Fruit fly (Drosophila melanogaster) whole organism, prepupa: ENCODE data around the gene Pfas.

ENCODE experiments used
- Blimp-1 ChIP-seq: fragments of 200-800 bp; sonication (Bioruptor generic); optimal IDR thresholded peaks from 3 replicates; lab custom pipeline; 2017; ENCODE audit warnings: missing biosample characterization, missing genetic modification characterization, mild to moderate bottlenecking, moderate library complexity, missing genetic modification reagents
- CG10669 ChIP-seq: fragments of 200-800 bp; sonication (Bioruptor generic); optimal IDR thresholded peaks from 3 replicates; lab custom pipeline; 2018; ENCODE audit warnings: missing biosample characterization, mild to moderate bottlenecking, missing genetic modification characterization, moderate library complexity
- CG11294 ChIP-seq: fragments of 200-800 bp; sonication (Bioruptor generic); IDR thresholded peaks from 2 replicates; pipeline ENCODE4 v1.3.6; 2022; ENCODE audit warnings: missing biosample characterization, missing genetic modification characterization
- CG11762 ChIP-seq: fragments of 200-800 bp; sonication (Bioruptor generic); optimal IDR thresholded peaks from 3 replicates; lab custom pipeline; 2016; ENCODE audit warnings: missing biosample characterization, missing genetic modification characterization; ENCODE audit not compliant: insufficient read depth
- CG11902 ChIP-seq: fragments of 200-800 bp; sonication (Bioruptor generic); optimal IDR thresholded peaks from 3 replicates; lab custom pipeline; 2016; ENCODE audit warnings: missing biosample characterization, missing genetic modification characterization
- CG15336 ChIP-seq: fragments of 200-800 bp; sonication (Bioruptor generic); IDR thresholded peaks from 2 replicates; pipeline ENCODE4 v1.3.6; 2022; ENCODE audit warnings: missing biosample characterization, missing genetic modification characterization
- CG16779 ChIP-seq: fragments of 200-800 bp; sonication (Bioruptor generic); optimal IDR thresholded peaks from 3 replicates; lab custom pipeline; 2017; ENCODE audit warnings: missing biosample characterization, mild to moderate bottlenecking, missing genetic modification characterization
- CG3032 ChIP-seq: fragments of 200-800 bp; optimal IDR thresholded peaks from 2 replicates; lab custom pipeline; 2019; ENCODE audit warnings: missing biosample characterization, mild to moderate bottlenecking, missing genetic modification characterization, moderate library complexity
- CG31627 ChIP-seq: fragments of 200-800 bp; sonication (Bioruptor generic); optimal IDR thresholded peaks from 3 replicates; lab custom pipeline; 2016; ENCODE audit warnings: missing biosample characterization, missing genetic modification characterization
- CG34406 ChIP-seq: fragments of 200-800 bp; sonication (Bioruptor generic); optimal IDR thresholded peaks from 3 replicates; lab custom pipeline; 2016; ENCODE audit warnings: missing biosample characterization, missing genetic modification characterization
- CG3919 ChIP-seq: fragments of 200-800 bp; sonication (Bioruptor generic); optimal IDR thresholded peaks from 3 replicates; lab custom pipeline; 2016; ENCODE audit warnings: missing biosample characterization, missing genetic modification characterization
- CG4318 ChIP-seq: fragments of 200-800 bp; sonication (Bioruptor generic); optimal IDR thresholded peaks from 3 replicates; lab custom pipeline; 2017; ENCODE audit warnings: missing biosample characterization, mild to moderate bottlenecking, missing genetic modification characterization
- CG6276 ChIP-seq: fragments of 200-800 bp; sonication (Bioruptor generic); optimal IDR thresholded peaks from 2 replicates; lab custom pipeline; 2017; ENCODE audit warnings: missing biosample characterization, mild to moderate bottlenecking, missing genetic modification characterization
- CG6808 ChIP-seq: fragments of 200-800 bp; sonication (Bioruptor generic); optimal IDR thresholded peaks from 3 replicates; lab custom pipeline; 2017; ENCODE audit warnings: missing biosample characterization, missing genetic modification characterization, mild to moderate bottlenecking, moderate library complexity, missing genetic modification reagents
- CG7368 ChIP-seq: fragments of 200-800 bp; sonication (Bioruptor generic); optimal IDR thresholded peaks from 3 replicates; lab custom pipeline; 2016; ENCODE audit warnings: missing biosample characterization, missing genetic modification characterization
- CG8319 ChIP-seq: fragments of 200-800 bp; sonication (Bioruptor generic); optimal IDR thresholded peaks from 3 replicates; lab custom pipeline; 2016; ENCODE audit warnings: missing biosample characterization, missing genetic modification characterization
- CG8632 ChIP-seq: fragments of 200-800 bp; sonication (Bioruptor generic); optimal IDR thresholded peaks from 3 replicates; lab custom pipeline; 2016; ENCODE audit warnings: missing biosample characterization, missing genetic modification characterization
- Eip78C ChIP-seq: fragments of 200-800 bp; sonication (Bioruptor generic); peaks from one replicate; lab custom pipeline; 2016; ENCODE audit warnings: missing biosample characterization, missing genetic modification characterization
- Gug ChIP-seq: fragments of 200-800 bp; sonication (Bioruptor generic); IDR thresholded peaks from 2 replicates; pipeline ENCODE4 v1.3.6; 2022; ENCODE audit warnings: missing biosample characterization, missing genetic modification characterization
- Hr4 ChIP-seq: fragments of 200-800 bp; sonication (Bioruptor generic); optimal IDR thresholded peaks from 3 replicates; lab custom pipeline; 2016; ENCODE audit warnings: missing biosample characterization, missing genetic modification characterization
- OdsH ChIP-seq: fragments of 200-800 bp; sonication (Bioruptor generic); optimal IDR thresholded peaks from 3 replicates; lab custom pipeline; 2016; ENCODE audit warnings: missing biosample characterization, missing genetic modification characterization
- Smox ChIP-seq: fragments of 200-800 bp; sonication (Bioruptor generic); optimal IDR thresholded peaks from 3 replicates; lab custom pipeline; 2016; ENCODE audit warnings: missing biosample characterization, missing genetic modification characterization
- Sox102F ChIP-seq: fragments of 200-800 bp; sonication (Bioruptor generic); optimal IDR thresholded peaks from 2 replicates; lab custom pipeline; 2016; ENCODE audit warnings: missing biosample characterization, mild to moderate bottlenecking, missing genetic modification characterization
- Sox14 ChIP-seq: fragments of 200-800 bp; sonication (Bioruptor generic); optimal IDR thresholded peaks from 3 replicates; lab custom pipeline; 2016; ENCODE audit warnings: missing biosample characterization, missing genetic modification characterization
- cyc ChIP-seq: fragments of 200-800 bp; sonication (Bioruptor generic); optimal IDR thresholded peaks from 3 replicates; lab custom pipeline; 2016; ENCODE audit warnings: missing biosample characterization, missing genetic modification characterization
- esn ChIP-seq: fragments of 200-800 bp; sonication (Bioruptor generic); optimal IDR thresholded peaks from 2 replicates; lab custom pipeline; 2016; ENCODE audit warnings: missing biosample characterization, mild to moderate bottlenecking, missing genetic modification characterization, moderate library complexity
- fd85E ChIP-seq: fragments of 200-800 bp; sonication (Bioruptor generic); optimal IDR thresholded peaks from 3 replicates; lab custom pipeline; 2016; ENCODE audit warnings: missing biosample characterization, missing genetic modification characterization
- lz ChIP-seq: fragments of 200-800 bp; sonication (Bioruptor generic); optimal IDR thresholded peaks from 3 replicates; lab custom pipeline; 2016; ENCODE audit warnings: missing biosample characterization, missing genetic modification characterization
- net ChIP-seq: fragments of 200-800 bp; sonication (Bioruptor generic); optimal IDR thresholded peaks from 3 replicates; lab custom pipeline; 2016; ENCODE audit warnings: missing biosample characterization, missing genetic modification characterization
- pdm3 ChIP-seq: fragments of 200-800 bp; sonication (Bioruptor generic); optimal IDR thresholded peaks from 3 replicates; lab custom pipeline; 2016; ENCODE audit warnings: missing biosample characterization, missing genetic modification characterization
- spab ChIP-seq: fragments of 200-800 bp; sonication (Bioruptor generic); optimal IDR thresholded peaks from 2 replicates; lab custom pipeline; 2017; ENCODE audit warnings: missing biosample characterization, mild to moderate bottlenecking, missing genetic modification characterization, missing genetic modification reagents
- svp ChIP-seq: fragments of 200-800 bp; sonication (Bioruptor generic); peaks from one replicate; lab custom pipeline; 2016; ENCODE audit warnings: missing biosample characterization, missing genetic modification characterization
- vri ChIP-seq: fragments of 200-800 bp; sonication (Bioruptor generic); optimal IDR thresholded peaks from 3 replicates; lab custom pipeline; 2016; ENCODE audit warnings: missing biosample characterization, mild to moderate bottlenecking, missing genetic modification characterization

Gene Pfas

DNA sequence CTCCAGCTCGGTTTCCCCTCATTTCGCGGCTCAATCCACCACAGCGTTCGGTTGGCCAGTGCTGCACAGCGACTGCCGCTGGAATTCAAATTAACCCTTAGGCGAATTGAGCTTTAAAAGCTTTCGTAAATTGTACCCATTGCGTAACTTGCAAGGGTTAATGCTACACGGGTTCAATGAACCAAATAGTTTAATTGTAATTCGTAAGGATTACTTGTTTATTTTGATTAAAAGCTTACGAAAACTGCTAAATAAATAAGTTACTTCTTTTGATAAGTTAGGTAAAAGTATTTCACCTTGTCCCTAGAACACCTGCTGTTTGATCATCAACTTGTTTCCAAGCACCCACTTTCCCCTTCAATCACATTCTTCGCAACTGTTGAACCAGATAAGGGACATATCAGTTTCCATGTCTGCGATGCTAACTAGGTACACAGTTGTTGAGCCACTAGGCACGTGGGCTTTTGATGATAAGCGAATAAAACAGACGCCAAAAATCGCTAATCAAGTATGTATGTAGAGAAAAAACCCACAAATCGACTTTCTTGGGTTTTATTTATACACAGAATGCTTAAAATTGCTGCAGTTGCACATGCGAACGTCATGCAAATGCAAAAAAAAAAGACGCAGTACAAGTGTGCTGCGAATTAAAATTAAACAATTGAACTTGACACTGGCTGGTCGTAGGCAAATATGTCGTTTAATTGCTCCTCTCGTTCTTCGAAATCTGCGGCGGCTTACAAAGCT, at the start of gene Pfas (continued):
- no peak for TF ChIP-seq OdsH (GFP tag; lab: Kevin White, UChicago)
- TF ChIP-seq svp (GFP tag; lab: Kevin White, UChicago), result no peak
- TF ChIP-seq lz (GFP tag; lab: Kevin White, UChicago), result peak; percentile 70
- TF ChIP-seq CG10669 (GFP tag; lab: Kevin White, UChicago), result no peak
- TF ChIP-seq CG7368 (GFP tag; lab: Kevin White, UChicago), result peak; percentile 37
- peak; percentile 29; the same call in 1 of the 2 replicates for TF ChIP-seq CG11294 (GFP tag; lab: Robert Waterston, UW)
- no peak for TF ChIP-seq CG6276 (GFP tag; lab: Kevin White, UChicago)
- TF ChIP-seq CG6808 (GFP tag; lab: Kevin White, UChicago), result peak; percentile 76
- TF ChIP-seq CG4318 (GFP tag; lab: Kevin White, UChicago), result no peak

- no peak for TF ChIP-seq CG11294 (GFP tag; lab: Robert Waterston, UW)
- TF ChIP-seq esn (GFP tag; lab: Kevin White, UChicago), result no peak
- TF ChIP-seq CG8319 (GFP tag; lab: Kevin White, UChicago), result no peak
- no peak for TF ChIP-seq CG4318 (GFP tag; lab: Kevin White, UChicago)
Observed at dm6 chr2L:6092300-6092699, 46.5 kb upstream of the Pfas start.

DNA sequence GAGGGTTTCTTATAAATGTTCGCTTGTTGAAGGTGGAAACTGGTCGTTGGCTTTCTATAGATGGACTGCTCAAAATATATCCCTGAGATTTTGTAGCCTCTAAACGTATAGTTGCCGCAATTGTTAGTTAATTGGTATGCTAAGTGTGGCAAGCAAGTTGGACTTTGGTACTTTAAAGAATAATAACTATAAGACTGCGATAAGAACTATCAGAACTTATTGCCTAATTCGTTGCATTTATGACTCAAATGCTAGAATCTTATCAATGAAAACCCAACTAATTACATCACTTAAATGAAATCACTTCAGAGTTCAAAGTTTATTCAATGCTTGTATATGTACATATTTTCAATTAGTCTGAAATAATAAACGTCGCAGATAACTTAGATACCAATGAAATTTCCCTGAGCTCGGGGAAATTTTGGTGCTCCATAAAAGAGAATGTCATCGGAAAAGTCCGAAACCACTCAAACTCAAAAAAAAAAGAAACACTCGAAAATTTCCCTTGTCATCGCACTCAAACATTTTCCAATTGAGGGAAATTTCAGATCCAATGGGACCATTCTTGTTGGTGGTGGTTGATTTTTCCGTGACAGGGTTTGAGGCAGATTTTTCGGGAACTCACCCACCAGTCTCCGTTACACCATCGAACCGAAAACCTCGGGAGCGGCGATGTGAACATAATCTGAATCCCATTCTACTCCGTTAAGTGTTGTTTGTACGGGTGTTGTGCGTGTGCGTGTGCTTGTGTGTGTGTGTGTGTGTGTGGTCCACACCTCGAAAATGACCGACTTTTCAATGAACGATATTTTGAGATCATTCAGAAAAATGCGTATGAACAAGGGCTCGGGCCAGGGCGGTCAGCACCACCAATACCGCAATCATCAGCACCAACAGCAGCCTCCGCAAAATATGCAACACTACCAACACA, 45.2 kb upstream of the Pfas start, which contains the start of gene CG45075:
CG45075 (plus strand) TSS at position 627 of the 931 bp plus-strand sequence.
- TF ChIP-seq cyc (GFP tag; lab: Kevin White, UChicago) (no peak), vri (GFP tag; lab: Kevin White, UChicago) (no peak), CG34406 (GFP tag; lab: Kevin White, UChicago) (no peak), OdsH (GFP tag; lab: Kevin White, UChicago) (no peak), Smox (GFP tag; lab: Kevin White, UChicago) (no peak), net (GFP tag; lab: Kevin White, UChicago) (no peak), Gug (GFP tag; lab: Robert Waterston, UW) (no peak), Blimp-1 (no peak), CG6808 (GFP tag; lab: Kevin White, UChicago) (no peak), CG31627 (GFP tag; lab: Kevin White, UChicago) (no peak), CG11294 (GFP tag; lab: Robert Waterston, UW) (no peak), CG4318 (GFP tag; lab: Kevin White, UChicago) (no peak)

DNA sequence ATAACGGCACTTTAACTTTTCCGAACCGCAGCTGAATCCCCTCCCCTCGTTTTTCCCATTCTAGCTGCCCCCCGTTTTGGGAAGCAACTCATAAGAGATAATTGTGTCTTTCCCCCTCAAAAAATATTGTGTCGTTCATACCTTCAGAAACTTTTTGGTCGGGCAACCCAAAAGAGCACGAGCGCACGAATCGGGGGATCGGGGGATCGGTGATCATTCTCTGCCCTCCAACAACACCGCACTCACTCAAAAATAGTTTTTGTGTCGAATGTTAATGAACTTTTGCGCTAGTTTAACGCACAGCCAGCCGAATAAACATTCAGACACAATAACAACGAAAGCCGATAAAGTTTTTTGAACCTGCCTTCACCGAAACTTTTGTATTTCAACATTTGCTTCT, 44.5 kb upstream of the Pfas start:
- TF ChIP-seq Eip78C (GFP tag; lab: Kevin White, UChicago) (no peak), CG15336 (GFP tag; lab: Robert Waterston, UW) (no peak), svp (GFP tag; lab: Kevin White, UChicago) (no peak), Sox102F (GFP tag; lab: Kevin White, UChicago) (no peak), CG11762 (GFP tag; lab: Kevin White, UChicago) (no peak), CG11902 (GFP tag; lab: Kevin White, UChicago) (no peak), CG8632 (GFP tag; lab: Kevin White, UChicago) (no peak), pdm3 (GFP tag; lab: Kevin White, UChicago) (no peak), CG6808 (GFP tag; lab: Kevin White, UChicago) (no peak), fd85E (GFP tag; lab: Kevin White, UChicago) (no peak), Hr4 (GFP tag; lab: Kevin White, UChicago) (no peak), CG3919 (GFP tag; lab: Kevin White, UChicago) (no peak), Gug (GFP tag; lab: Robert Waterston, UW) (no peak), Blimp-1 (no peak), CG7368 (GFP tag; lab: Kevin White, UChicago) (no peak), spab (GFP tag; lab: Kevin White, UChicago) (no peak), CG3032 (tag; lab: Kevin White, UChicago) (no peak), Sox14 (GFP tag; lab: Kevin White, UChicago) (no peak), CG16779 (tag; lab: Kevin White, UChicago) (no peak), CG11294 (GFP tag; lab: Robert Waterston, UW) (no peak)
